Fruit fly (Drosophila melanogaster): Measurements from ENCODE around the gene cib.

cib gene

dm6 chrX:4104132-4104531 is 1.8 kb upstream of the cib start, which contains the start of the genes Xpac and brn (continued):
- no peak for TF ChIP-seq chinmo (GFP tag; IDR thresholded peaks at IDR 0.05; ENCODE audit: partially characterized antibody)
- 0 out of 2 replicates have a peak, but pooled peaks have one; percentile 6 for TF ChIP-seq CG3847 (GFP tag; IDR thresholded peaks at IDR 0.05)
- peak; percentile 33 for TF ChIP-seq trem (tag; optimal IDR thresholded peaks at IDR 0.05)
- TF ChIP-seq HmgZ (tag; optimal IDR thresholded peaks at IDR 0.05) = peak; percentile 33
- TF ChIP-seq Hmr (GFP tag; optimal IDR thresholded peaks at IDR 0.05) = peak; percentile 10
- peak; percentile 32 for TF ChIP-seq nmo (GFP tag; optimal IDR thresholded peaks at IDR 0.05)
- peak; percentile 18; the same call in 1 of the 3 replicates for TF ChIP-seq row (GFP tag; IDR thresholded peaks at IDR 0.05)
- peak; percentile 4 for TF ChIP-seq Nf-YC (tag; optimal IDR thresholded peaks at IDR 0.05)
- TF ChIP-seq zen2 (GFP tag; IDR thresholded peaks at IDR 0.05; ENCODE audit: partially characterized antibody) = no peak
- no peak for TF ChIP-seq Blimp-1 (GFP tag; optimal IDR thresholded peaks at IDR 0.05)
- TF ChIP-seq CG15011 (GFP tag; optimal IDR thresholded peaks at IDR 0.05) = no peak
- TF ChIP-seq rib (GFP tag; IDR thresholded peaks at IDR 0.05) = no peak
- TF ChIP-seq CG12659 (GFP tag; optimal IDR thresholded peaks at IDR 0.05) = peak; percentile 43
- TF ChIP-seq Lhr (GFP tag; optimal IDR thresholded peaks at IDR 0.05) = peak; percentile 43
- peak; percentile 43 for TF ChIP-seq BEAF-32 (GFP tag; optimal IDR thresholded peaks at IDR 0.05)
- no peak for TF ChIP-seq CG4404 (GFP tag; IDR thresholded peaks at IDR 0.05)
- no peak for TF ChIP-seq CG4730 (GFP tag; IDR thresholded peaks at IDR 0.05)
- TF ChIP-seq CG15514 (GFP tag; optimal IDR thresholded peaks at IDR 0.05) = peak; percentile 51
- TF ChIP-seq sens (GFP tag) = peak; percentile 74
- TF ChIP-seq YL-1 (GFP tag; optimal IDR thresholded peaks at IDR 0.05) = peak; percentile 31
- no peak for TF ChIP-seq ATbp (GFP tag; optimal IDR thresholded peaks at IDR 0.05)
- peak; percentile 45 for TF ChIP-seq CG4617 (GFP tag; optimal IDR thresholded peaks at IDR 0.05; ENCODE audit: borderline replicate concordance)
- no peak for TF ChIP-seq sens-2 (GFP tag; IDR thresholded peaks at IDR 0.05)
- no peak for TF ChIP-seq Eip74EF (GFP tag; optimal IDR thresholded peaks at IDR 0.05)
- peak; percentile 46 for TF ChIP-seq stwl (tag; optimal IDR thresholded peaks at IDR 0.05)
- peak; percentile 28 for TF ChIP-seq CG3995 (GFP tag; optimal IDR thresholded peaks at IDR 0.05)
- TF ChIP-seq ewg (GFP tag; optimal IDR thresholded peaks at IDR 0.05) = peak; percentile 6
- peak; percentile 86 for TF ChIP-seq CG17385 (GFP tag; optimal IDR thresholded peaks at IDR 0.05)
- peak; percentile 13 for TF ChIP-seq sug (tag; optimal IDR thresholded peaks at IDR 0.05)
- TF ChIP-seq Dp (GFP tag; optimal IDR thresholded peaks at IDR 0.05) = peak; percentile 61
- TF ChIP-seq mirr (GFP tag; optimal IDR thresholded peaks at IDR 0.05) = no peak
- TF ChIP-seq CTCF (GFP tag; optimal IDR thresholded peaks at IDR 0.05) = peak; percentile 29
- TF ChIP-seq Sin3A (optimal IDR thresholded peaks at IDR 0.05) = peak; percentile 60
- TF ChIP-seq D19A (tag; optimal IDR thresholded peaks at IDR 0.05) = no peak
- TF ChIP-seq Ets97D (GFP tag; optimal IDR thresholded peaks at IDR 0.05) = peak; percentile 55

- TF ChIP-seq hb (GFP tag; IDR thresholded peaks at IDR 0.05; ENCODE audit: partially characterized antibody) = 0 out of 3 replicates have a peak, but pooled peaks have one; percentile 5
- peak in 1 of 3 experiments; percentile 12 for TF ChIP-seq Stat92E (GFP tag; optimal IDR thresholded peaks at IDR 0.05)
- TF ChIP-seq chinmo (GFP tag; IDR thresholded peaks at IDR 0.05; ENCODE audit: partially characterized antibody) = no peak
- TF ChIP-seq CG17328 (GFP tag; IDR thresholded peaks at IDR 0.05) = no peak
- no peak for TF ChIP-seq lilli (GFP tag; optimal IDR thresholded peaks at IDR 0.05)
- TF ChIP-seq Atf-2 (GFP tag; optimal IDR thresholded peaks at IDR 0.05) = no peak
- TF ChIP-seq YL-1 (GFP tag; optimal IDR thresholded peaks at IDR 0.05) = no peak
- TF ChIP-seq PHDP (tag; optimal IDR thresholded peaks at IDR 0.05) = no peak
- TF ChIP-seq sqz (GFP tag; optimal IDR thresholded peaks at IDR 0.05) = peak; percentile 73
- TF ChIP-seq bsh (GFP tag; optimal IDR thresholded peaks at IDR 0.05) = no peak
- TF ChIP-seq CG13287 (GFP tag; IDR thresholded peaks at IDR 0.05; ENCODE audit: partially characterized antibody) = 0 out of 2 replicates have a peak, but pooled peaks have one; percentile 1
- no peak for TF ChIP-seq CG32532 (GFP tag; IDR thresholded peaks at IDR 0.05)
- TF ChIP-seq CG16863 (GFP tag; optimal IDR thresholded peaks at IDR 0.05) = no peak
- no peak for TF ChIP-seq CG9932 (GFP tag; IDR thresholded peaks at IDR 0.05)
- peak; percentile 5 for TF ChIP-seq BtbVII (GFP tag; optimal IDR thresholded peaks at IDR 0.05)
- no peak for TF ChIP-seq CG11695 (GFP tag; IDR thresholded peaks at IDR 0.05)
- no peak for TF ChIP-seq ab (GFP tag; optimal IDR thresholded peaks at IDR 0.05)
- TF ChIP-seq Dbx (GFP tag; IDR thresholded peaks at IDR 0.05) = 0 out of 3 replicates have a peak, but pooled peaks have one; percentile 3
These were observed 327 bp downstream of the cib start for dm6 chrX:4106240-4106639.
